Worm (Caenorhabditis elegans): Measurements from ENCODE around the gene F46F3.3.

DNA sequence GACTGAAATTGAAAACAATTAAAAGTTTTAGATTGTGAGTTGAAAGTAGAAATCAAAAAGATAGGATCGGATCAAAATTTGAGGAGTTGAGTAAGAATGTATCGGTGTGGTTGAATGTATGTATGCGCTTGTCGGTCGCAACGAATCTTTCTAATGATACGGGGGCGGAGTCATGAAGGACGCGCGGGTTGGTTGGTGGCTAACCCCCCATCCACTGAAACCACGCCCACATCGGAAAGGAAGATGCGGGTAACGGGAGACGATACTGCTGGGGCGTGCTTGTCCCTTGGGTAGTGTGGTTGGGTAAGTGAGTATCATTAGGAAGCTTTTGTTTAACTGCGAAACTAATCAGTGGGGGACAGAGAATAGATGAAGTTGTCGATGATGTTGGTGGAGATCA is 38.1 kb downstream of the F46F3.3 start, which contains the start of gene ceh-32:
- TF ChIP-seq ceh-28 (tag; optimal IDR thresholded peaks at IDR 0.05) (no peak), nhr-237 (tag; optimal IDR thresholded peaks at IDR 0.05) (no peak), zag-1 (tag; optimal IDR thresholded peaks at IDR 0.05) (no peak), snpc-4 (tag; optimal IDR thresholded peaks at IDR 0.05) (no peak), unc-62 (GFP tag; optimal IDR thresholded peaks at IDR 0.05) (no peak), ZK546.5 (tag; optimal IDR thresholded peaks at IDR 0.05) (no peak), pqm-1 (tag; optimal IDR thresholded peaks at IDR 0.05) (no peak), ztf-11 (tag; optimal IDR thresholded peaks at IDR 0.05) (no peak), mml-1 (tag; optimal IDR thresholded peaks at IDR 0.05) (no peak), fkh-2 (tag; optimal IDR thresholded peaks at IDR 0.05) (no peak), elt-3 (tag; optimal IDR thresholded peaks at IDR 0.05) (no peak), skn-1 (tag; optimal IDR thresholded peaks at IDR 0.05) (no peak), egl-27 (tag; optimal IDR thresholded peaks at IDR 0.05) (no peak)
